Fruit fly (Drosophila melanogaster) S2 (cell line): ENCODE data around the gene CG43218.

Source experiments
- CG8478 ChIP-seq: fragments of >200 bp; optimal IDR thresholded peaks from 2 replicates; lab custom pipeline; 2018
- CTCF ChIP-seq, 2 experiments: fragments of >200 bp; optimal IDR thresholded peaks; 2 replicates each; lab custom pipeline; 2018

DNA sequence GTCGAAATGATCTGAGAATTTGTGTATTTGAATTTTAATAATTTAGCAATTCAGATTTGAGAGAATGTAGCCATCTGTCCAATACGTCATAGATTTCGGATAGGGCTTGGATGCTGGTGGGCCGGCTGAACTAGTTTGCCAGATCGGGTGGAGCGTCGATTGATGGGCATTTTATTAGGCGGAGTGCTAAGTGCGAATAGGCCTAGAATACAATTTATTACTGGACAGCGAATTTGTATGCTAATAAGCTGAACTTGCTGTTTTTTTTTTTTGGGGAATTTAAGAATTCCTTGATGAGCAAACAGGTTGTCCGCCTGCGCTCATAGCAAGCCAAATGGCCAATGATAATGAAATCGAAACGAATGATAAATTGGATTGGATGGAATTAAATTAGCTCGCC lies 41.4 kb downstream of the CG43218 start:
- TF ChIP-seq CG8478 (lab: Kevin White, UChicago) (no peak), CTCF (optimal IDR thresholded peaks at IDR 0.05; lab: Kevin White, UChicago) (no peak)
